Worm (Caenorhabditis elegans) whole organism, L2 larva: Measurements from ENCODE around the gene ccnk-1.

Experiments
- C34F6.9 ChIP-seq: fragments of 150-350 bp; optimal IDR thresholded peaks from 2 replicates; lab custom pipeline; 2014; ENCODE audit warnings: missing biosample characterization, missing genetic modification characterization
- F13H6.1 ChIP-seq: sonication (generic microtip); optimal IDR thresholded peaks from 2 replicates; lab custom pipeline; 2016; ENCODE audit warnings: missing genetic modification characterization, missing compliant biosample characterization
- R02D3.7 ChIP-seq: fragments of 150-350 bp; optimal IDR thresholded peaks from 2 replicates; lab custom pipeline; 2014; ENCODE audit warnings: missing biosample characterization, missing genetic modification characterization
- Y55F3AM.14 ChIP-seq: fragments of 200-800 bp; sonication (Bioruptor generic); optimal IDR thresholded peaks from 2 replicates; lab custom pipeline; 2018; ENCODE audit warnings: mild to moderate bottlenecking, missing genetic modification characterization, missing compliant biosample characterization
- ZK546.5 ChIP-seq: sonication (generic microtip); optimal IDR thresholded peaks from 2 replicates; lab custom pipeline; 2017; ENCODE audit warnings: missing biosample characterization, missing genetic modification characterization
- ama-1 ChIP-seq: fragments of 150-350 bp; optimal IDR thresholded peaks from 2 replicates; lab custom pipeline; 2018; ENCODE audit warnings: inconsistent platforms
- blmp-1 ChIP-seq: sonication (generic microtip); optimal IDR thresholded peaks from 2 replicates; lab custom pipeline; 2017; ENCODE audit warnings: missing genetic modification characterization, mild to moderate bottlenecking, missing compliant biosample characterization, antibody characterized with exemption, moderate library complexity; ENCODE audit not compliant: insufficient read depth
- ceh-16 ChIP-seq: fragments of 150-350 bp; optimal IDR thresholded peaks from 2 replicates; lab custom pipeline; 2014; ENCODE audit warnings: missing biosample characterization, missing genetic modification characterization
- ceh-82 ChIP-seq: fragments of 150-350 bp; optimal IDR thresholded peaks from 2 replicates; lab custom pipeline; 2014; ENCODE audit warnings: missing biosample characterization, missing genetic modification characterization
- crh-2 ChIP-seq: sonication (generic microtip); optimal IDR thresholded peaks from 2 replicates; lab custom pipeline; 2017; ENCODE audit warnings: missing biosample characterization, missing genetic modification characterization
- dmd-4 ChIP-seq: sonication (generic microtip); optimal IDR thresholded peaks from 2 replicates; lab custom pipeline; 2017; ENCODE audit warnings: missing biosample characterization, missing genetic modification characterization
- elt-1 ChIP-seq: fragments of 150-350 bp; optimal IDR thresholded peaks from 2 replicates; lab custom pipeline; 2014; ENCODE audit warnings: missing biosample characterization, missing genetic modification characterization
- elt-3 ChIP-seq: sonication (generic microtip); optimal IDR thresholded peaks from 2 replicates; lab custom pipeline; 2017; ENCODE audit warnings: missing biosample characterization, missing genetic modification characterization
- fos-1 ChIP-seq: fragments of 150-350 bp; optimal IDR thresholded peaks from 2 replicates; lab custom pipeline; 2014; ENCODE audit warnings: missing biosample characterization, missing genetic modification characterization
- lin-11 ChIP-seq: fragments of 150-350 bp; sonication (generic microtip); optimal IDR thresholded peaks from 2 replicates; lab custom pipeline; 2014; ENCODE audit warnings: missing biosample characterization, missing genetic modification characterization, inconsistent platforms, mixed read lengths
- lin-39 ChIP-seq: fragments of 150-350 bp; optimal IDR thresholded peaks from 2 replicates; lab custom pipeline; 2014; ENCODE audit warnings: missing biosample characterization, missing genetic modification reagents, missing genetic modification characterization
- lsy-2 ChIP-seq, 2 experiments: fragments of 150-350 bp in 1 of 2; sonication (generic microtip) in 1 of 2; optimal IDR thresholded peaks; 2 replicates each; lab custom pipeline; 2014 to 2017; ENCODE audit warnings: missing biosample characterization in 2 of 2, missing genetic modification characterization in 2 of 2
- mab-5 ChIP-seq: fragments of 150-350 bp; optimal IDR thresholded peaks from 2 replicates; lab custom pipeline; 2014; ENCODE audit warnings: missing biosample characterization, missing genetic modification characterization
- nhr-10 ChIP-seq: sonication (generic microtip); optimal IDR thresholded peaks from 2 replicates; lab custom pipeline; 2017; ENCODE audit warnings: missing biosample characterization, missing genetic modification characterization
- nhr-11 ChIP-seq: fragments of 150-350 bp; optimal IDR thresholded peaks from 2 replicates; lab custom pipeline; 2014; ENCODE audit warnings: missing biosample characterization, missing genetic modification characterization
- nhr-12 ChIP-seq: fragments of 150-350 bp; optimal IDR thresholded peaks from 2 replicates; lab custom pipeline; 2014; ENCODE audit warnings: missing biosample characterization, missing genetic modification characterization
- nhr-129 ChIP-seq: fragments of 150-350 bp; optimal IDR thresholded peaks from 2 replicates; lab custom pipeline; 2014; ENCODE audit warnings: missing biosample characterization, missing genetic modification characterization
- nhr-21 ChIP-seq: fragments of 150-350 bp; optimal IDR thresholded peaks from 2 replicates; lab custom pipeline; 2014; ENCODE audit warnings: missing biosample characterization, missing genetic modification characterization
- nhr-23 ChIP-seq: fragments of 150-350 bp; optimal IDR thresholded peaks from 2 replicates; lab custom pipeline; 2014; ENCODE audit warnings: missing biosample characterization, missing genetic modification reagents, missing genetic modification characterization
- nhr-237 ChIP-seq: fragments of 150-350 bp; optimal IDR thresholded peaks from 2 replicates; lab custom pipeline; 2014; ENCODE audit warnings: missing biosample characterization, missing genetic modification characterization
- nhr-6 ChIP-seq: fragments of 150-350 bp; optimal IDR thresholded peaks from 2 replicates; lab custom pipeline; 2014; ENCODE audit warnings: missing biosample characterization, missing genetic modification characterization
- nhr-77 ChIP-seq: fragments of 150-350 bp; optimal IDR thresholded peaks from 2 replicates; lab custom pipeline; 2014; ENCODE audit warnings: missing biosample characterization, missing genetic modification characterization
- peb-1 ChIP-seq: fragments of 150-350 bp; optimal IDR thresholded peaks from 2 replicates; lab custom pipeline; 2014; ENCODE audit warnings: missing biosample characterization, missing genetic modification characterization
- sma-3 ChIP-seq: sonication (generic microtip); optimal IDR thresholded peaks from 2 replicates; lab custom pipeline; 2016; ENCODE audit warnings: missing genetic modification reagents, missing genetic modification characterization, missing compliant biosample characterization
- sma-9 ChIP-seq, 2 experiments: fragments of 150-350 bp in 1 of 2; sonication (generic microtip) in 1 of 2; optimal IDR thresholded peaks; 2 replicates each; lab custom pipeline; 2014 to 2016; ENCODE audit warnings: missing genetic modification characterization in 2 of 2, mild to moderate bottlenecking in 1 of 2, missing biosample characterization in 1 of 2, missing compliant biosample characterization in 1 of 2, missing genetic modification reagents in 1 of 2, moderate library complexity in 1 of 2
- snpc-4 ChIP-seq: fragments of 150-350 bp; optimal IDR thresholded peaks from 2 replicates; lab custom pipeline; 2014; ENCODE audit warnings: missing biosample characterization, missing genetic modification characterization
- unc-39 ChIP-seq: fragments of 150-350 bp; optimal IDR thresholded peaks from 2 replicates; lab custom pipeline; 2014; ENCODE audit warnings: missing biosample characterization, missing genetic modification characterization
- unc-55 ChIP-seq: fragments of 150-350 bp; sonication (generic microtip); optimal IDR thresholded peaks from 3 replicates; lab custom pipeline; 2014; ENCODE audit warnings: missing biosample characterization, missing genetic modification reagents, missing genetic modification characterization
- unc-62 ChIP-seq: fragments of 150-350 bp; optimal IDR thresholded peaks from 2 replicates; lab custom pipeline; 2014; ENCODE audit warnings: missing biosample characterization, missing genetic modification reagents, missing genetic modification characterization
- zag-1 ChIP-seq: fragments of 150-350 bp; optimal IDR thresholded peaks from 2 replicates; lab custom pipeline; 2014; ENCODE audit warnings: missing biosample characterization, missing genetic modification characterization
- ztf-1 ChIP-seq: fragments of 200-800 bp; sonication (Bioruptor generic); conservative IDR thresholded peaks from 2 replicates; pipeline ENCODE4 v1.3.6; 2022; ENCODE audit warnings: missing genetic modification characterization, missing compliant biosample characterization
- ztf-11 ChIP-seq: sonication (generic microtip); optimal IDR thresholded peaks from 2 replicates; lab custom pipeline; 2017; ENCODE audit warnings: missing biosample characterization, missing genetic modification characterization
- ztf-4 ChIP-seq: fragments of 150-350 bp; optimal IDR thresholded peaks from 2 replicates; lab custom pipeline; 2014; ENCODE audit warnings: missing biosample characterization, missing genetic modification characterization

ccnk-1 gene

DNA sequence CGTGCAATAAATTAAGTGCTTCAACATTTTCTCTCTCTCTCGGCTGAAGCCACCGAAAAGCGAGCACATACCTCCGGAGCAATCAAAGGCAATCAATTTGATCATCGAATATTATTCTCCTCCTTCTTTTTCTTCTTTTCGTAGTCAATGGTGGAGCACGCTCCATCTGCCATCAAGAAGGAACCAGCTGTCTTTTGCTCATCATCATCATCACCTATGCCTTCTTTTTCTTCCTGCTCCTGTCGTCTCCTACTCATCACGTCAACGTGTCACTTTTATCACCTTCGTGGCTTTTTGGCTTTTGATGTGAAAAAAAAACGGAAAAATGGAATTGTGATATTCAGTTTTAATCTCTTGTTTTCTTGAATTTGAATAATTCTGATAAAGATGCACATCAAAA, 13.3 kb downstream of the ccnk-1 start:
- TF ChIP-seq mab-5 (peak; percentile 5), sma-9 (GFP tag; optimal IDR thresholded peaks at IDR 0.05; lab: Kevin White, UChicago) (peak; percentile 29), sma-9 (tag; optimal IDR thresholded peaks at IDR 0.05; lab: Kevin White, UChicago) (no peak), peb-1 (tag; lab: Kevin White, UChicago) (no peak), nhr-129 (peak; percentile 27), lsy-2 (tag; optimal IDR thresholded peaks at IDR 0.05; lab: Kevin White, UChicago) (peak in 1 of 2 experiments; percentile 10), F13H6.1 (tag; lab: Kevin White, UChicago) (peak; percentile 6)

ce11 chrV:14631588-14631987, 19.2 kb downstream of the ccnk-1 start, which contains the start of gene F43D2.3:
F43D2.3 (plus strand) TSS chrV:14631888.
- TF ChIP-seq elt-3 (tag; lab: Kevin White, UChicago) (no peak), fos-1 (tag; lab: Kevin White, UChicago) (no peak), C34F6.9 (tag; lab: Kevin White, UChicago) (no peak), sma-3 (GFP tag; lab: Kevin White, UChicago) (no peak), snpc-4 (tag; lab: Kevin White, UChicago) (no peak), nhr-10 (tag; lab: Kevin White, UChicago) (no peak), F13H6.1 (tag; lab: Kevin White, UChicago) (no peak), unc-55 (GFP tag; lab: Kevin White, UChicago) (no peak), ceh-82 (no peak), unc-39 (no peak), nhr-6 (tag; lab: Kevin White, UChicago) (no peak), crh-2 (tag; lab: Kevin White, UChicago) (no peak), ama-1 (lab: Kevin White, UChicago) (no peak), elt-1 (tag; lab: Kevin White, UChicago) (no peak), ZK546.5 (no peak)

DNA sequence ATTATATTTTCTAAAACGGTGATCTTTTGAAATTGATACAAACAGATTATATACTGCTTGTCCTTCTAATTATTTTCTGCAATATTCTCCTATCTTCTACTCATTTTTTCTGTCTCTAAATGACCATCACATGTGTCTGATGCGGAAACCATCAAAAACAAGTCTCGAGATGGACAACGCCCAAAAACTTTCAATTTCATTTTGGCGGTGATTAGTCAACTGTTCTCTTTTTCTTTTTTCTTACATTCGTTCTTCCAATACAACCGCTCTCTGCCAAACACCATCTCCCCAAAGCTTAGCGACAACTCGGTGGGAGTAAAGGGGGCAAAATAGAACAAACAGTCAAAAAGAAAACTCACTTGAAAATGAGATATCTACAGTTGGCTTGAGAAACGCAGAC, 21.0 kb downstream of the ccnk-1 start:
- peak; percentile 17 for TF ChIP-seq sma-3 (GFP tag; lab: Kevin White, UChicago)
- no peak for TF ChIP-seq ama-1 (lab: Kevin White, UChicago)
- no peak for TF ChIP-seq R02D3.7 (tag; lab: Kevin White, UChicago)
- no peak for TF ChIP-seq ztf-11 (tag; lab: Kevin White, UChicago)
- TF ChIP-seq lin-39 (tag; lab: Kevin White, UChicago): no peak
- TF ChIP-seq blmp-1 (tag; lab: Kevin White, UChicago): peak; percentile 81
- peak; percentile 27 for TF ChIP-seq sma-9 (GFP tag; optimal IDR thresholded peaks at IDR 0.05; lab: Kevin White, UChicago)
- no peak for TF ChIP-seq sma-9 (tag; optimal IDR thresholded peaks at IDR 0.05; lab: Kevin White, UChicago)

DNA sequence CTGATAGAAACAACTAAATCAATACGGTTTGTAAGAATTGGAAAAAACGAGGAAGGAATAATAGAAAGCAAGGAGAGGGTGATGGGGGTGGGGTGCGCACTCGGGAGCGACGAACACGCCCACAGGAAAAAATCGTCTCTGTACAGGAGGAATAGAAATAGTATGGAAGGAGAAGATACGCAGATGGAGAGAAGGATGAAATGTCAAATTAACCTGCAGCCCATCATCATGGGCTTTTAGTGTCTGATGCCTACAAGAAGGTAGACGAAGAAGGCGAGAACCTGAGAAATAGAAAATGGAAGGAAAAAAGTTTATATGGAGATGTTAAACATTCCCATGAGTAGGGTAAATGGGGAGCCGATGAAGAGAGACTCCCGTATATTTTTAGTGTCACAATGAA, 22.8 kb downstream of the ccnk-1 start, which contains the start of gene F43D2.6:
Gene F43D2.6, minus strand, starts transcription at position 62 of the 400 bp plus-strand sequence.
- TF ChIP-seq ceh-16 (tag; lab: Kevin White, UChicago) (no peak), lsy-2 (tag; optimal IDR thresholded peaks at IDR 0.05; lab: Kevin White, UChicago) (no peak), nhr-11 (tag; lab: Kevin White, UChicago) (no peak), ztf-1 (GFP tag; lab: Robert Waterston, UW) (no peak), ceh-82 (no peak), nhr-129 (no peak)

- TF ChIP-seq nhr-237 (tag; lab: Kevin White, UChicago) (no peak), nhr-21 (tag; lab: Kevin White, UChicago) (no peak), Y55F3AM.14 (no peak), peb-1 (tag; lab: Kevin White, UChicago) (no peak), blmp-1 (tag; lab: Kevin White, UChicago) (no peak), ztf-4 (no peak), nhr-12 (tag; lab: Kevin White, UChicago) (no peak), nhr-23 (tag; lab: Kevin White, UChicago) (no peak), unc-55 (GFP tag; lab: Kevin White, UChicago) (no peak), unc-62 (no peak), F13H6.1 (tag; lab: Kevin White, UChicago) (no peak), dmd-4 (no peak), nhr-129 (no peak), nhr-6 (tag; lab: Kevin White, UChicago) (no peak), lin-39 (tag; lab: Kevin White, UChicago) (no peak), zag-1 (tag; lab: Kevin White, UChicago) (no peak), snpc-4 (tag; lab: Kevin White, UChicago) (no peak), ztf-1 (GFP tag; lab: Robert Waterston, UW) (no peak), lin-11 (tag; lab: Kevin White, UChicago) (no peak), nhr-77 (tag; lab: Kevin White, UChicago) (no peak)
- TF ChIP-seq, all 48 proteins: peak for 0
These were observed 25.7 kb downstream of the ccnk-1 start for ce11 chrV:14638075-14638474.
